Fruit fly (Drosophila melanogaster): ENCODE data around the gene Daxx.

dm6 chr2L:6496753-6497152 is 16.0 kb downstream of the Daxx start, which contains the start of gene CG9550:
- TF ChIP-seq h (optimal IDR thresholded peaks at IDR 0.05) (no peak), psq (optimal IDR thresholded peaks at IDR 0.05) (no peak)

Data from Kc167 (cell line).